Worm (Caenorhabditis elegans) whole organism, L2 larva: ENCODE results near the gene Y54F10AM.6.

Experiments used
- snpc-4 ChIP-seq: fragments of 150-350 bp; optimal IDR thresholded peaks from 2 replicates; lab custom pipeline; 2014; ENCODE audit warnings: missing biosample characterization, missing genetic modification characterization
- zag-1 ChIP-seq: fragments of 150-350 bp; optimal IDR thresholded peaks from 2 replicates; lab custom pipeline; 2014; ENCODE audit warnings: missing biosample characterization, missing genetic modification characterization

DNA sequence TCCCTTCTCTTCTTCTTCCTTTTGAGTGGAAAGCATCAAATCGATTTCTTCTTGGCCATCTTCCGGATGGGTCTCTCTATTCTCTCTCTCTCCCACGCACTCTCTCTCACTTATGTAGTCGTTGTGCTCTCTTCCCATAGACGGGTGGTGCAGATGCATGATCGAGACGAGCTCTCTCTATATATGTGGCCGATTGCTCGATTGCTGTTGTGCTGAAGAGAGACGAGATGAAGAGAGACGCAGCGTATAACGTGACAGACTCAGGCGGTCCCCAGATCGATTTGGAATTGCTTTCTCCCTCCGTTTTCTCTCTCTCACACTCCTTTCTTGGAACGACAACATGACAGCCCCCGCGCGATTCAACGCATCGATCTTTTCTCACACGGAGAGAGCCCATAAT is 24.1 kb downstream of the Y54F10AM.6 start:
- TF ChIP-seq snpc-4 (tag; lab: Kevin White, UChicago) (no peak), zag-1 (tag; lab: Kevin White, UChicago) (peak; percentile 69)
